Worm (Caenorhabditis elegans) whole organism, L2 larva: Measurements from ENCODE around the gene chil-15.

Experiments used
- alr-1 ChIP-seq: fragments of 150-350 bp; optimal IDR thresholded peaks from 2 replicates; lab custom pipeline; 2014; ENCODE audit warnings: missing biosample characterization, missing genetic modification characterization
- blmp-1 ChIP-seq: sonication (generic microtip); optimal IDR thresholded peaks from 2 replicates; lab custom pipeline; 2017; ENCODE audit warnings: missing genetic modification characterization, mild to moderate bottlenecking, missing compliant biosample characterization, antibody characterized with exemption, moderate library complexity; ENCODE audit not compliant: insufficient read depth
- fos-1 ChIP-seq: fragments of 150-350 bp; optimal IDR thresholded peaks from 2 replicates; lab custom pipeline; 2014; ENCODE audit warnings: missing biosample characterization, missing genetic modification characterization
- snpc-4 ChIP-seq: fragments of 150-350 bp; optimal IDR thresholded peaks from 2 replicates; lab custom pipeline; 2014; ENCODE audit warnings: missing biosample characterization, missing genetic modification characterization

ce11 chrII:9436009-9436408 lies 7.4 kb downstream of the chil-15 start, which contains the start of gene kin-16:
- TF ChIP-seq snpc-4 (tag; lab: Kevin White, UChicago) (no peak), alr-1 (tag; lab: Kevin White, UChicago) (no peak), fos-1 (no peak), blmp-1 (tag; lab: Kevin White, UChicago) (no peak)
